Worm (Caenorhabditis elegans) whole organism, L2 larva: ENCODE measurements around the gene gtl-1.

Experiments
- alr-1 ChIP-seq: fragments of 150-350 bp; optimal IDR thresholded peaks from 2 replicates; lab custom pipeline; 2014; ENCODE audit warnings: missing biosample characterization, missing genetic modification characterization
- ama-1 ChIP-seq: fragments of 150-350 bp; optimal IDR thresholded peaks from 2 replicates; lab custom pipeline; 2018; ENCODE audit warnings: inconsistent platforms
- lin-13 ChIP-seq: fragments of 150-350 bp; optimal IDR thresholded peaks from 2 replicates; lab custom pipeline; 2014; ENCODE audit warnings: missing biosample characterization, missing genetic modification reagents, missing genetic modification characterization
- nhr-10 ChIP-seq: sonication (generic microtip); optimal IDR thresholded peaks from 2 replicates; lab custom pipeline; 2017; ENCODE audit warnings: missing biosample characterization, missing genetic modification characterization
- nhr-12 ChIP-seq: fragments of 150-350 bp; optimal IDR thresholded peaks from 2 replicates; lab custom pipeline; 2014; ENCODE audit warnings: missing biosample characterization, missing genetic modification characterization
- nhr-237 ChIP-seq: fragments of 150-350 bp; optimal IDR thresholded peaks from 2 replicates; lab custom pipeline; 2014; ENCODE audit warnings: missing biosample characterization, missing genetic modification characterization
- nhr-25 ChIP-seq: fragments of 150-350 bp; sonication (generic microtip); optimal IDR thresholded peaks from 3 replicates; lab custom pipeline; 2014; ENCODE audit warnings: missing biosample characterization, missing genetic modification characterization
- skn-1 ChIP-seq: sonication (generic microtip); optimal IDR thresholded peaks from 2 replicates; lab custom pipeline; 2017; ENCODE audit warnings: missing biosample characterization, missing genetic modification characterization
- sma-9 ChIP-seq, 2 experiments: fragments of 150-350 bp in 1 of 2; sonication (generic microtip) in 1 of 2; optimal IDR thresholded peaks; 2 replicates each; lab custom pipeline; 2014 to 2016; ENCODE audit warnings: missing genetic modification characterization in 2 of 2, mild to moderate bottlenecking in 1 of 2, missing biosample characterization in 1 of 2, missing compliant biosample characterization in 1 of 2, missing genetic modification reagents in 1 of 2, moderate library complexity in 1 of 2
- unc-39 ChIP-seq: fragments of 150-350 bp; optimal IDR thresholded peaks from 2 replicates; lab custom pipeline; 2014; ENCODE audit warnings: missing biosample characterization, missing genetic modification characterization

- TF ChIP-seq nhr-12 (tag; lab: Kevin White, UChicago) (no peak), ama-1 (lab: Kevin White, UChicago) (no peak), nhr-237 (no peak), sma-9 (GFP tag; optimal IDR thresholded peaks at IDR 0.05; lab: Kevin White, UChicago) (no peak), sma-9 (tag; optimal IDR thresholded peaks at IDR 0.05; lab: Kevin White, UChicago) (no peak), lin-13 (GFP tag; lab: Kevin White, UChicago) (no peak), unc-39 (tag; lab: Kevin White, UChicago) (no peak), nhr-10 (tag; lab: Kevin White, UChicago) (no peak), alr-1 (tag; lab: Kevin White, UChicago) (no peak), nhr-25 (tag; lab: Kevin White, UChicago) (no peak), skn-1 (tag; lab: Kevin White, UChicago) (no peak)
These were observed 35.5 kb downstream of the gtl-1 start, which contains the start of gene C29F4.3 for ce11 chrIV:11223878-11224277.
